Fruit fly (Drosophila melanogaster) whole organism, embryonic: Measurements from ENCODE around the gene Setx.

Source experiments
- ATbp ChIP-seq: fragments of 200-800 bp; sonication (Bioruptor generic); optimal IDR thresholded peaks from 2 replicates; lab custom pipeline; 2017; ENCODE audit warnings: missing biosample characterization, mild to moderate bottlenecking, missing genetic modification characterization, missing genetic modification reagents
- CG10565 ChIP-seq: fragments of 200-800 bp; sonication (Bioruptor generic); optimal IDR thresholded peaks from 3 replicates; lab custom pipeline; 2016; ENCODE audit warnings: missing biosample characterization, mild to moderate bottlenecking, missing genetic modification characterization
- CG12236 ChIP-seq: fragments of 200-800 bp; sonication (Bioruptor generic); optimal IDR thresholded peaks from 2 replicates; lab custom pipeline; 2016; ENCODE audit warnings: missing biosample characterization, missing genetic modification characterization
- CG14667 ChIP-seq: fragments of 200-800 bp; sonication (Bioruptor generic); IDR thresholded peaks from 2 replicates; pipeline ENCODE4 v1.3.6; 2022; ENCODE audit warnings: missing biosample characterization, missing genetic modification characterization
- CG2120 ChIP-seq: fragments of 200-800 bp; sonication (Bioruptor generic); optimal IDR thresholded peaks from 3 replicates; lab custom pipeline; 2016; ENCODE audit warnings: missing biosample characterization, missing genetic modification characterization
- CG32772 ChIP-seq: fragments of 200-800 bp; sonication (Bioruptor generic); IDR thresholded peaks from 2 replicates; pipeline ENCODE4 v1.3.6; 2022; ENCODE audit warnings: missing biosample characterization, missing genetic modification characterization
- CG34422 ChIP-seq: fragments of 200-800 bp; sonication (Bioruptor generic); IDR thresholded peaks from 3 replicates; pipeline ENCODE4 v1.3.6; 2022; ENCODE audit warnings: missing biosample characterization, missing genetic modification characterization
- CG6175 ChIP-seq: fragments of 200-800 bp; sonication (Bioruptor generic); IDR thresholded peaks from 3 replicates; pipeline ENCODE4 v1.3.6; 2022; ENCODE audit warnings: missing biosample characterization, missing genetic modification characterization
- CG6254 ChIP-seq: fragments of 200-800 bp; sonication (Bioruptor generic); optimal IDR thresholded peaks from 3 replicates; lab custom pipeline; 2017; ENCODE audit warnings: mild to moderate bottlenecking, missing biosample characterization, missing genetic modification reagents, missing genetic modification characterization
- CG6683 ChIP-seq: fragments of 200-800 bp; sonication (Bioruptor generic); optimal IDR thresholded peaks from 2 replicates; lab custom pipeline; 2017; ENCODE audit warnings: missing biosample characterization, mild to moderate bottlenecking, missing genetic modification characterization, missing genetic modification reagents
- CG7987 ChIP-seq: fragments of 200-800 bp; sonication (Bioruptor generic); optimal IDR thresholded peaks from 2 replicates; lab custom pipeline; 2018; ENCODE audit warnings: missing biosample characterization, mild to moderate bottlenecking, missing genetic modification characterization, moderate library complexity
- CG8290 ChIP-seq, 3 experiments: fragments of 200-800 bp; sonication (Bioruptor generic); optimal IDR thresholded peaks; 2 replicates each; lab custom pipeline; 2016 to 2019; ENCODE audit warnings: missing biosample characterization in 3 of 3, missing genetic modification characterization in 3 of 3, mild to moderate bottlenecking in 2 of 3, moderate library complexity in 1 of 3
- CG8944 ChIP-seq: fragments of 200-800 bp; sonication (Bioruptor generic); optimal IDR thresholded peaks from 3 replicates; lab custom pipeline; 2016; ENCODE audit warnings: missing biosample characterization, missing genetic modification characterization
- Camta ChIP-seq: fragments of 200-800 bp; sonication (Bioruptor generic); optimal IDR thresholded peaks from 2 replicates; lab custom pipeline; 2016; ENCODE audit warnings: missing biosample characterization, missing genetic modification characterization
- Chrac-16 ChIP-seq: fragments of 200-800 bp; sonication (Bioruptor generic); optimal IDR thresholded peaks from 3 replicates; lab custom pipeline; 2016; ENCODE audit warnings: missing biosample characterization, missing genetic modification characterization
- CoRest ChIP-seq: fragments of 200-800 bp; sonication (Bioruptor generic); optimal IDR thresholded peaks from 3 replicates; lab custom pipeline; 2018; ENCODE audit warnings: missing biosample characterization, mild to moderate bottlenecking, missing genetic modification characterization, moderate library complexity
- Dref ChIP-seq: fragments of 200-800 bp; sonication (Bioruptor generic); IDR thresholded peaks from 2 replicates; pipeline ENCODE4 v1.3.6; 2022; ENCODE audit warnings: missing biosample characterization, missing genetic modification characterization
- Hr39 ChIP-seq: fragments of >200 bp; optimal IDR thresholded peaks from 2 replicates; lab custom pipeline; 2017
- MESR4 ChIP-seq: fragments of 200-800 bp; sonication (Bioruptor generic); optimal IDR thresholded peaks from 2 replicates; lab custom pipeline; 2018; ENCODE audit warnings: missing biosample characterization, mild to moderate bottlenecking, missing genetic modification characterization, moderate library complexity
- PHDP ChIP-seq: fragments of 200-800 bp; sonication (Bioruptor generic); optimal IDR thresholded peaks from 3 replicates; lab custom pipeline; 2018; ENCODE audit warnings: missing biosample characterization, mild to moderate bottlenecking, missing genetic modification characterization, moderate library complexity
- Ptx1 ChIP-seq: fragments of 200-800 bp; sonication (Bioruptor generic); IDR thresholded peaks from 2 replicates; pipeline ENCODE4 v1.3.6; 2022; ENCODE audit warnings: missing biosample characterization, missing genetic modification characterization
- Six4 ChIP-seq: fragments of 200-800 bp; sonication (Bioruptor generic); optimal IDR thresholded peaks from 2 replicates; lab custom pipeline; 2016; ENCODE audit warnings: missing biosample characterization, missing genetic modification characterization
- Sox100B ChIP-seq: fragments of 200-800 bp; sonication (Bioruptor generic); optimal IDR thresholded peaks from 3 replicates; lab custom pipeline; 2018; ENCODE audit warnings: missing biosample characterization, mild to moderate bottlenecking, missing genetic modification characterization
- Tbp ChIP-seq: fragments of >200 bp; optimal IDR thresholded peaks from 2 replicates; lab custom pipeline; 2018; ENCODE audit warnings: missing biosample characterization, missing genetic modification characterization
- ac ChIP-seq: fragments of 200-800 bp; sonication (Bioruptor generic); optimal IDR thresholded peaks from 3 replicates; lab custom pipeline; 2017; ENCODE audit warnings: missing biosample characterization, mild to moderate bottlenecking, missing genetic modification characterization
- bsh ChIP-seq, 2 experiments: fragments of 200-800 bp; sonication (Bioruptor generic); optimal IDR thresholded peaks; 2 replicates each; lab custom pipeline; 2017 to 2018; ENCODE audit warnings: mild to moderate bottlenecking in 2 of 2, missing biosample characterization in 2 of 2, missing genetic modification characterization in 2 of 2, moderate library complexity in 1 of 2
- cg ChIP-seq: fragments of 200-800 bp; sonication (Bioruptor generic); optimal IDR thresholded peaks from 3 replicates; lab custom pipeline; 2019; ENCODE audit warnings: missing biosample characterization, mild to moderate bottlenecking, missing genetic modification characterization, moderate library complexity
- dati ChIP-seq: fragments of 200-800 bp; sonication (Bioruptor generic); IDR thresholded peaks from 2 replicates; pipeline ENCODE4 v1.3.6; 2022; ENCODE audit warnings: missing biosample characterization, missing genetic modification characterization
- disco-r ChIP-seq: fragments of 200-800 bp; sonication (Bioruptor generic); optimal IDR thresholded peaks from 2 replicates; lab custom pipeline; 2016; ENCODE audit warnings: missing biosample characterization, missing genetic modification characterization
- dmrt99B ChIP-seq: fragments of 200-800 bp; sonication (Bioruptor generic); optimal IDR thresholded peaks from 2 replicates; lab custom pipeline; 2018; ENCODE audit warnings: missing biosample characterization, mild to moderate bottlenecking, missing genetic modification characterization, moderate library complexity
- dysf ChIP-seq: fragments of 200-800 bp; sonication (Bioruptor generic); IDR thresholded peaks from 3 replicates; pipeline ENCODE4 v1.3.6; 2022; ENCODE audit warnings: missing biosample characterization, missing genetic modification characterization
- fd102C ChIP-seq: fragments of 200-800 bp; sonication (Bioruptor generic); optimal IDR thresholded peaks from 2 replicates; lab custom pipeline; 2018; ENCODE audit warnings: missing biosample characterization, mild to moderate bottlenecking, missing genetic modification characterization, moderate library complexity
- fd96Cb ChIP-seq: fragments of 200-800 bp; sonication (Bioruptor generic); optimal IDR thresholded peaks from 2 replicates; lab custom pipeline; 2018; ENCODE audit warnings: missing biosample characterization, mild to moderate bottlenecking, missing genetic modification characterization, moderate library complexity
- fu2 ChIP-seq: fragments of 200-800 bp; sonication (Bioruptor generic); optimal IDR thresholded peaks from 2 replicates; lab custom pipeline; 2016; ENCODE audit warnings: missing biosample characterization, missing genetic modification characterization
- gcm ChIP-seq: fragments of 200-800 bp; sonication (Bioruptor generic); optimal IDR thresholded peaks from 2 replicates; lab custom pipeline; 2019; ENCODE audit warnings: missing biosample characterization, mild to moderate bottlenecking, missing genetic modification characterization, moderate library complexity
- gcm2 ChIP-seq: fragments of 200-800 bp; sonication (Bioruptor generic); optimal IDR thresholded peaks from 2 replicates; lab custom pipeline; 2016; ENCODE audit warnings: missing biosample characterization, missing genetic modification characterization
- hb ChIP-seq: fragments of 200-800 bp; sonication (Bioruptor generic); IDR thresholded peaks from 3 replicates; pipeline ENCODE4 v1.3.6; 2022; ENCODE audit warnings: missing biosample characterization, missing genetic modification characterization; ENCODE audit not compliant: partially characterized antibody
- hbn ChIP-seq: fragments of 200-800 bp; sonication (Bioruptor generic); IDR thresholded peaks from 2 replicates; pipeline ENCODE4 v1.3.6; 2022; ENCODE audit warnings: missing biosample characterization, missing genetic modification characterization; ENCODE audit not compliant: partially characterized antibody
- ken ChIP-seq: fragments of 200-800 bp; sonication (Bioruptor generic); IDR thresholded peaks from 3 replicates; pipeline ENCODE4 v1.3.6; 2022; ENCODE audit warnings: missing biosample characterization, missing genetic modification characterization
- lola ChIP-seq, 3 experiments: fragments of >200 bp in 2 of 3; fragments of 200-800 bp in 1 of 3; sonication (Bioruptor generic) in 1 of 3; optimal IDR thresholded peaks; 2 replicates each; lab custom pipeline; 2017 to 2019; ENCODE audit warnings: missing biosample characterization in 3 of 3, missing genetic modification characterization in 3 of 3, mild to moderate bottlenecking in 1 of 3, moderate library complexity in 1 of 3
- org-1 ChIP-seq: fragments of 200-800 bp; sonication (Bioruptor generic); optimal IDR thresholded peaks from 2 replicates; lab custom pipeline; 2017; ENCODE audit warnings: missing biosample characterization, missing genetic modification characterization
- ssp ChIP-seq: fragments of 200-800 bp; sonication (Bioruptor generic); IDR thresholded peaks from 2 replicates; pipeline ENCODE4 v1.3.6; 2022; ENCODE audit warnings: missing biosample characterization, missing genetic modification characterization
- sug ChIP-seq: fragments of 200-800 bp; optimal IDR thresholded peaks from 2 replicates; lab custom pipeline; 2019; ENCODE audit warnings: missing biosample characterization, mild to moderate bottlenecking, missing genetic modification characterization, moderate library complexity
- tap ChIP-seq: fragments of 200-800 bp; optimal IDR thresholded peaks from 3 replicates; lab custom pipeline; 2019; ENCODE audit warnings: missing biosample characterization, mild to moderate bottlenecking, missing genetic modification characterization, moderate library complexity
- tna ChIP-seq: fragments of 200-800 bp; sonication (Bioruptor generic); IDR thresholded peaks from 2 replicates; pipeline ENCODE4 v1.3.6; 2022; ENCODE audit warnings: missing biosample characterization, missing genetic modification characterization; ENCODE audit not compliant: partially characterized antibody
- trh ChIP-seq: fragments of 200-800 bp; sonication (Bioruptor generic); optimal IDR thresholded peaks from 2 replicates; lab custom pipeline; 2016; ENCODE audit warnings: missing biosample characterization, missing genetic modification characterization
- vfl ChIP-seq: fragments of 200-800 bp; sonication (Bioruptor generic); optimal IDR thresholded peaks from 2 replicates; lab custom pipeline; 2016; ENCODE audit warnings: missing biosample characterization, missing genetic modification characterization
- z ChIP-seq: fragments of 200-800 bp; sonication (Bioruptor generic); IDR thresholded peaks from 3 replicates; pipeline ENCODE4 v1.3.6; 2022; ENCODE audit warnings: missing biosample characterization, missing genetic modification characterization
- zen ChIP-seq: fragments of 200-800 bp; sonication (Bioruptor generic); optimal IDR thresholded peaks from 3 replicates; lab custom pipeline; 2018; ENCODE audit warnings: missing biosample characterization, mild to moderate bottlenecking, missing genetic modification characterization, moderate library complexity

Gene Setx

dm6 chr3L:8115864-8116528 lies 21.3 kb downstream of the Setx start, which contains the start of the genes Arp3 and msk (continued):
- TF ChIP-seq MESR4 (GFP tag; lab: Kevin White, UChicago) (peak; percentile 69), CG14667 (GFP tag; lab: Robert Waterston, UW) (peak; percentile 51), CG34422 (peak; percentile 82; the same call in 2 of the 3 replicates), Six4 (peak; percentile 82), fu2 (GFP tag; lab: Kevin White, UChicago) (peak; percentile 92), zen (tag; lab: Kevin White, UChicago) (peak; percentile 56), dati (GFP tag; lab: Robert Waterston, UW) (no peak), org-1 (GFP tag; lab: Kevin White, UChicago) (peak; percentile 71), tap (tag; lab: Kevin White, UChicago) (no peak), dmrt99B (tag; lab: Kevin White, UChicago) (no peak), Dref (GFP tag; lab: Robert Waterston, UW) (peak; percentile 65), CG10565 (peak; percentile 58), gcm2 (peak; percentile 60), Tbp (GFP tag; lab: Kevin White, UChicago) (no peak), Hr39 (lab: Kevin White, UChicago) (no peak), hb (GFP tag; lab: Robert Waterston, UW) (no peak), hbn (GFP tag; lab: Robert Waterston, UW) (no peak), CG32772 (GFP tag; lab: Robert Waterston, UW) (peak; percentile 72), Ptx1 (GFP tag; lab: Robert Waterston, UW) (peak; percentile 86), CG6683 (peak; percentile 49), CG7987 (GFP tag; lab: Kevin White, UChicago) (peak; percentile 60), disco-r (GFP tag; lab: Kevin White, UChicago) (peak; percentile 89), PHDP (peak; percentile 70), dysf (GFP tag; lab: Robert Waterston, UW) (peak; percentile 76), ac (peak; percentile 13), Camta (GFP tag; lab: Kevin White, UChicago) (peak; percentile 87), ATbp (GFP tag; lab: Kevin White, UChicago) (no peak), CoRest (tag; lab: Kevin White, UChicago) (peak; percentile 80), ken (GFP tag; lab: Robert Waterston, UW) (peak; percentile 80), vfl (peak; percentile 83), gcm (GFP tag; lab: Kevin White, UChicago) (no peak), tna (GFP tag; lab: Robert Waterston, UW) (no peak), CG12236 (GFP tag; lab: Kevin White, UChicago) (peak; percentile 58), fd102C (GFP tag; lab: Kevin White, UChicago) (peak; percentile 5), CG8944 (GFP tag; lab: Kevin White, UChicago) (peak; percentile 92), CG2120 (GFP tag; lab: Kevin White, UChicago) (peak; percentile 93), CG6254 (GFP tag; lab: Kevin White, UChicago) (no peak), z (GFP tag; lab: Robert Waterston, UW) (no peak), fd96Cb (peak; percentile 65), bsh (GFP tag; optimal IDR thresholded peaks at IDR 0.05; lab: Kevin White, UChicago) (peak in 1 of 2 experiments; percentile 65), trh (GFP tag; lab: Kevin White, UChicago) (peak; percentile 66), lola (GFP tag; optimal IDR thresholded peaks at IDR 0.05; lab: Kevin White, UChicago) (peak in 1 of 3 experiments; percentile 64), Chrac-16 (GFP tag; lab: Kevin White, UChicago) (peak; percentile 84), CG6175 (GFP tag; lab: Robert Waterston, UW) (no peak), ssp (GFP tag; lab: Robert Waterston, UW) (peak; percentile 71), Sox100B (no peak), cg (GFP tag; lab: Kevin White, UChicago) (peak; percentile 88), sug (tag; lab: Kevin White, UChicago) (peak; percentile 88), CG8290 (GFP tag; optimal IDR thresholded peaks at IDR 0.05; lab: Kevin White, UChicago) (peak; percentile 90), CG8290 (tag; optimal IDR thresholded peaks at IDR 0.05; lab: Kevin White, UChicago) (peak in 1 of 2 experiments; percentile 68)
